Worm (Caenorhabditis elegans): ENCODE results near the gene mrpl-49.

DNA sequence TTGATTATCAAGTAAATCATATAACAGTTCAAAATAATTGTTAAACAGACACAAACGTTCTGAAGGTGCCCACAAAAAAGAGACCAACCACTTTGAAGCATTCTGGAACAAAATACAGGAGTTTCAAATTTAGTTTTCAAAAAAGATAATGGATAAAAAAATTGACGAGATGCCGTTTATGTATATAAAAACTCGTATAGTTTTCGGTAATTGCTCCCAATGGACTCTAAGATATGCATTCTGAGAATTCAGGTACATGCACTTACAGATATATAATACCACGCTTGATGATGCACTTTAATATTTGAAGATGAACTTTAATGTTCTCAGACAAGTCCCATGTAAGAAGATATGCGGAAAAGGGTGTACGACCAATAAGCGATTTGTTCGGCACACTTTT, 9.8 kb upstream of the mrpl-49 start, which contains the start of gene str-181:
- no peak for TF ChIP-seq flt-1 (GFP tag; IDR thresholded peaks at IDR 0.05)
- TF ChIP-seq klf-2 (GFP tag; conservative IDR thresholded peaks at IDR 0.05) = no peak
- TF ChIP-seq tab-1 (GFP tag; IDR thresholded peaks at IDR 0.05) = no peak
- no peak for TF ChIP-seq ztf-23 (GFP tag; IDR thresholded peaks at IDR 0.05)

Measured in whole organism, midembryonic.